Worm (Caenorhabditis elegans) whole organism, L4 larva: ENCODE measurements around the gene ZK1098.2.

ENCODE experiments used
- F44E2.7 ChIP-seq: fragments of 200-800 bp; sonication (Bioruptor generic); IDR thresholded peaks from 2 replicates; pipeline ENCODE4 v2.1.2; 2022; ENCODE audit warnings: missing genetic modification characterization, missing compliant biosample characterization
- R02D3.7 ChIP-seq: fragments of 150-350 bp; sonication (generic microtip); optimal IDR thresholded peaks from 3 replicates; lab custom pipeline; 2014; ENCODE audit warnings: missing biosample characterization, missing genetic modification characterization
- T20F7.1 ChIP-seq: fragments of 200-800 bp; sonication (Bioruptor generic); optimal IDR thresholded peaks from 2 replicates; lab custom pipeline; 2018; ENCODE audit warnings: mild to moderate bottlenecking, missing genetic modification characterization, missing compliant biosample characterization
- Y48G9A.11 ChIP-seq: fragments of 200-800 bp; sonication (Bioruptor generic); IDR thresholded peaks from 2 replicates; pipeline ENCODE4 v1.3.6; 2022; ENCODE audit warnings: missing genetic modification reagents, missing genetic modification characterization, missing compliant biosample characterization
- ZK337.2 ChIP-seq: fragments of 200-800 bp; sonication (Bioruptor generic); IDR thresholded peaks from 2 replicates; pipeline ENCODE4 v1.3.6; 2022; ENCODE audit warnings: missing genetic modification reagents, missing genetic modification characterization, missing compliant biosample characterization
- arid-1 ChIP-seq: fragments of 200-800 bp; sonication (Bioruptor generic); conservative IDR thresholded peaks from 2 replicates; pipeline ENCODE4 v1.3.6; 2022; ENCODE audit warnings: missing genetic modification reagents, missing genetic modification characterization, missing compliant biosample characterization
- attf-4 ChIP-seq: sonication (generic microtip); optimal IDR thresholded peaks from 3 replicates; lab custom pipeline; 2017; ENCODE audit warnings: missing biosample characterization, missing genetic modification characterization
- ceh-20 ChIP-seq: fragments of 200-800 bp; sonication (Bioruptor generic); IDR thresholded peaks from 2 replicates; pipeline ENCODE4 v1.3.6; 2022; ENCODE audit warnings: missing genetic modification reagents, missing genetic modification characterization, missing compliant biosample characterization
- ceh-28 ChIP-seq: fragments of 150-350 bp; optimal IDR thresholded peaks from 2 replicates; lab custom pipeline; 2014; ENCODE audit warnings: missing biosample characterization, missing genetic modification reagents, missing genetic modification characterization
- ceh-62 ChIP-seq: sonication (generic microtip); optimal IDR thresholded peaks from 2 replicates; lab custom pipeline; 2017; ENCODE audit warnings: missing biosample characterization, missing genetic modification characterization
- daf-19 ChIP-seq: fragments of 200-800 bp; sonication (Bioruptor generic); conservative IDR thresholded peaks from 2 replicates; pipeline ENCODE4 v1.3.6; 2022; ENCODE audit warnings: missing genetic modification characterization, missing compliant biosample characterization
- daf-8 ChIP-seq: fragments of 200-800 bp; sonication (Bioruptor generic); IDR thresholded peaks from 2 replicates; pipeline ENCODE4 v1.3.6; 2022; ENCODE audit warnings: missing genetic modification characterization, missing compliant biosample characterization
- dmd-8 ChIP-seq: fragments of 200-800 bp; sonication (Bioruptor generic); IDR thresholded peaks from 2 replicates; pipeline ENCODE4 v1.3.6; 2022; ENCODE audit warnings: missing genetic modification characterization, missing compliant biosample characterization
- duxl-1 ChIP-seq: sonication (generic microtip); optimal IDR thresholded peaks from 2 replicates; lab custom pipeline; 2016; ENCODE audit warnings: mild to moderate bottlenecking, missing genetic modification characterization, moderate library complexity, missing compliant biosample characterization; ENCODE audit not compliant: poor library complexity
- fos-1 ChIP-seq: fragments of 150-350 bp; optimal IDR thresholded peaks from 2 replicates; lab custom pipeline; 2014; ENCODE audit warnings: missing biosample characterization, missing genetic modification characterization
- hlh-11 ChIP-seq: fragments of 200-800 bp; sonication (Bioruptor generic); optimal IDR thresholded peaks from 2 replicates; lab custom pipeline; 2018; ENCODE audit warnings: mild to moderate bottlenecking, missing genetic modification characterization, missing compliant biosample characterization
- jun-1 ChIP-seq: fragments of 150-350 bp; optimal IDR thresholded peaks from 2 replicates; lab custom pipeline; 2014; ENCODE audit warnings: missing biosample characterization, missing genetic modification reagents, missing genetic modification characterization
- lin-13 ChIP-seq: fragments of 150-350 bp; optimal IDR thresholded peaks from 2 replicates; lab custom pipeline; 2014; ENCODE audit warnings: missing biosample characterization, missing genetic modification reagents, missing genetic modification characterization
- lin-15B ChIP-seq: fragments of 150-350 bp; sonication (generic microtip); optimal IDR thresholded peaks from 3 replicates; lab custom pipeline; 2014; ENCODE audit warnings: missing biosample characterization, missing genetic modification characterization
- lin-29 ChIP-seq: fragments of 200-800 bp; sonication (Bioruptor generic); IDR thresholded peaks from 2 replicates; pipeline ENCODE4 v1.3.6; 2022; ENCODE audit warnings: missing genetic modification reagents, missing genetic modification characterization, missing compliant biosample characterization
- lin-38 ChIP-seq: fragments of 200-800 bp; sonication (Bioruptor generic); IDR thresholded peaks from 2 replicates; pipeline ENCODE4 v1.3.6; 2022; ENCODE audit warnings: missing genetic modification reagents, missing genetic modification characterization, missing compliant biosample characterization
- mep-1 ChIP-seq: fragments of 150-350 bp; sonication (generic microtip); optimal IDR thresholded peaks from 3 replicates; lab custom pipeline; 2014; ENCODE audit warnings: missing biosample characterization, missing genetic modification characterization
- mxl-2 ChIP-seq: fragments of 200-800 bp; sonication (Bioruptor generic); conservative IDR thresholded peaks from 2 replicates; pipeline ENCODE4 v1.3.6; 2022; ENCODE audit warnings: missing genetic modification reagents, missing genetic modification characterization, missing compliant biosample characterization
- mxl-3 ChIP-seq: fragments of 200-800 bp; sonication (Bioruptor generic); optimal IDR thresholded peaks from 2 replicates; lab custom pipeline; 2018; ENCODE audit warnings: mild to moderate bottlenecking, missing genetic modification characterization, missing compliant biosample characterization
- nhr-28 ChIP-seq: fragments of 150-350 bp; optimal IDR thresholded peaks from 2 replicates; lab custom pipeline; 2014; ENCODE audit warnings: missing biosample characterization, missing genetic modification characterization
- nhr-6 ChIP-seq: fragments of 150-350 bp; optimal IDR thresholded peaks from 2 replicates; lab custom pipeline; 2014; ENCODE audit warnings: missing biosample characterization, missing genetic modification characterization
- nhr-77 ChIP-seq: fragments of 150-350 bp; optimal IDR thresholded peaks from 2 replicates; lab custom pipeline; 2014; ENCODE audit warnings: missing biosample characterization, missing genetic modification characterization
- rbr-2 ChIP-seq: sonication (generic microtip); optimal IDR thresholded peaks from 2 replicates; lab custom pipeline; 2016; ENCODE audit warnings: missing genotype, missing genetic modification characterization, missing compliant biosample characterization
- sdz-12 ChIP-seq: fragments of 200-800 bp; sonication (Bioruptor generic); optimal IDR thresholded peaks from 2 replicates; lab custom pipeline; 2018; ENCODE audit warnings: mild to moderate bottlenecking, missing genetic modification characterization, missing compliant biosample characterization
- spr-1 ChIP-seq: sonication (generic microtip); optimal IDR thresholded peaks from 2 replicates; lab custom pipeline; 2016; ENCODE audit warnings: mild to moderate bottlenecking, missing genetic modification characterization, missing compliant biosample characterization
- spr-3 ChIP-seq: fragments of 200-800 bp; sonication (Bioruptor generic); optimal IDR thresholded peaks from 2 replicates; lab custom pipeline; 2018; ENCODE audit warnings: mild to moderate bottlenecking, missing genetic modification characterization, missing compliant biosample characterization
- tag-97 ChIP-seq: fragments of 200-800 bp; sonication (Bioruptor generic); IDR thresholded peaks from 2 replicates; pipeline ENCODE4 v1.3.6; 2022; ENCODE audit warnings: missing genetic modification characterization, missing compliant biosample characterization
- vab-7 ChIP-seq: fragments of 200-800 bp; sonication (Bioruptor generic); IDR thresholded peaks from 2 replicates; pipeline ENCODE4 v1.3.6; 2022; ENCODE audit warnings: missing genetic modification reagents, missing genetic modification characterization, missing compliant biosample characterization
- zfp-2 ChIP-seq: sonication (generic microtip); optimal IDR thresholded peaks from 2 replicates; lab custom pipeline; 2016; ENCODE audit warnings: mild to moderate bottlenecking, missing genetic modification characterization, missing compliant biosample characterization
- zfp-3 ChIP-seq: fragments of 200-800 bp; sonication (Bioruptor generic); conservative IDR thresholded peaks from 2 replicates; pipeline ENCODE4 v1.3.6; 2022; ENCODE audit warnings: missing genetic modification reagents, missing genetic modification characterization, missing compliant biosample characterization
- zip-11 ChIP-seq: fragments of 200-800 bp; sonication (Bioruptor generic); IDR thresholded peaks from 2 replicates; pipeline ENCODE4 v1.3.6; 2022; ENCODE audit warnings: missing genetic modification characterization, missing compliant biosample characterization
- zip-2 ChIP-seq: fragments of 150-350 bp; optimal IDR thresholded peaks from 2 replicates; lab custom pipeline; 2014; ENCODE audit warnings: missing biosample characterization, missing genetic modification characterization
- ztf-11 ChIP-seq: fragments of 150-350 bp; optimal IDR thresholded peaks from 2 replicates; lab custom pipeline; 2014; ENCODE audit warnings: missing biosample characterization, missing genetic modification characterization

ZK1098.2 gene

ce11 chrIII:9546016-9546659 lies 17.2 kb downstream of the ZK1098.2 start, which contains the start of gene unc-16 (continued):
- 0 out of 2 replicates have a peak, but pooled peaks have one; percentile 8 for TF ChIP-seq ZK337.2
- TF ChIP-seq vab-7 (GFP tag; lab: Robert Waterston, UW) = peak; percentile 56
- peak; percentile 50; the same call in 1 of the 2 replicates for TF ChIP-seq arid-1 (GFP tag; lab: Robert Waterston, UW)
- no peak for TF ChIP-seq daf-19 (GFP tag; lab: Robert Waterston, UW)
- peak; percentile 59 for TF ChIP-seq lin-13
- no peak for TF ChIP-seq spr-3
- TF ChIP-seq F44E2.7 (GFP tag; lab: Robert Waterston, UW) = no peak
- peak; percentile 87 for TF ChIP-seq spr-1 (tag; lab: Kevin White, UChicago)
- TF ChIP-seq, all 104 proteins: peak for 52

DNA sequence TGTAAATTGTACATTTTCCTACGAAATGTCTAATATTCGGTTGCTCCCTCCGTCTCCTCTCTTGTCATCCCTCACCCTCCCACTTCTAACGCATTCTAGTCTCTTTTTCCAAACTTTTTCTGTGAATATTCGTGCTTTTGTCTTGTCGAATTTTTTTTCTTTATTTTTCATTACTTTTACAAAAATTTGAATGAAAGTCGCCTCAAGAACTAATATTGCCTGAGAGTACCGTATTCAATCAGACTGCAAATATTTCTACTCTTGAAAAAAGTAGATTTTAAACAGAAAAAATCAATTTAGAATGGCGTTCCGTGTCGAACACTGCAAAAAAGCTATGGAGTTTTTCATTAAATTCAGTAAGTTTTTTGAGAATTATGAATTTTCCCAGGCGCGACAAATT lies 27.3 kb downstream of the ZK1098.2 start, which contains the start of gene ZK1098.11:
TSS of gene ZK1098.11 (plus strand) at position 301 of the 400 bp plus-strand sequence.
- TF ChIP-seq lin-29 (GFP tag; lab: Robert Waterston, UW) = no peak
- no peak for TF ChIP-seq duxl-1 (tag; lab: Kevin White, UChicago)
- no peak for TF ChIP-seq Y48G9A.11
- TF ChIP-seq dmd-8 = no peak
- no peak for TF ChIP-seq mxl-3 (GFP tag; lab: Kevin White, UChicago)
- no peak for TF ChIP-seq rbr-2 (tag; lab: Kevin White, UChicago)
- no peak for TF ChIP-seq zip-2 (tag; lab: Kevin White, UChicago)
- TF ChIP-seq nhr-28 (tag; lab: Kevin White, UChicago) = no peak
- no peak for TF ChIP-seq jun-1 (tag; lab: Kevin White, UChicago)
- TF ChIP-seq zip-11 (GFP tag; lab: Robert Waterston, UW) = no peak
- TF ChIP-seq zfp-3 = no peak
- no peak for TF ChIP-seq lin-15B (tag; lab: Kevin White, UChicago)
- TF ChIP-seq mxl-2 = no peak
- no peak for TF ChIP-seq nhr-6 (tag; lab: Kevin White, UChicago)
- no peak for TF ChIP-seq arid-1 (GFP tag; lab: Robert Waterston, UW)
- TF ChIP-seq attf-4 (tag; lab: Kevin White, UChicago) = no peak
- no peak for TF ChIP-seq daf-8 (GFP tag; lab: Robert Waterston, UW)

DNA sequence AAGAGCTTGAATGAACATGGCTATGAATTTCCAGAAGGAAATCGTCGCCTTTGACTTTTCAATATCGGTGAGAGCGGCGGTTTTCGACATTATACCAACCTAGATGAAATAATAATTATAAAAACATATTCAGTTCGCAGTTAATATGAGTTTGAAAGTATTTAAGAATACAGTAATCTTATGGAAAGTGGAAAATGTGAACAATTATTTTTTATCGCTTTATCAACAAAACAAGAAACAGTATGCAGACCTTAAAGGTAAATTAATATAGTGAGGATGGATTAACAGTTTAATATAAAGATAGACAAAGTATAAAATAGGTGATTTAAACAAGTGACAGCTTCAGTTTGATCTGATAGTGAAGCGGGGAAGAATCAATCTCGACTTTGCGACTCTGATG lies 29.5 kb downstream of the ZK1098.2 start, which contains the start of gene C48B4.6:
TSS of gene C48B4.6 (minus strand) at position 101 of the 400 bp plus-strand sequence.
- TF ChIP-seq T20F7.1 (GFP tag; lab: Kevin White, UChicago) (no peak), R02D3.7 (tag; lab: Kevin White, UChicago) (no peak), sdz-12 (no peak), fos-1 (tag; lab: Kevin White, UChicago) (no peak), Y48G9A.11 (no peak), duxl-1 (tag; lab: Kevin White, UChicago) (no peak), ztf-11 (tag; lab: Kevin White, UChicago) (no peak), zfp-2 (no peak), nhr-77 (tag; lab: Kevin White, UChicago) (no peak), hlh-11 (tag; lab: Kevin White, UChicago) (no peak), ceh-62 (tag; lab: Kevin White, UChicago) (no peak), tag-97 (GFP tag; lab: Robert Waterston, UW) (no peak), ceh-20 (no peak)

DNA sequence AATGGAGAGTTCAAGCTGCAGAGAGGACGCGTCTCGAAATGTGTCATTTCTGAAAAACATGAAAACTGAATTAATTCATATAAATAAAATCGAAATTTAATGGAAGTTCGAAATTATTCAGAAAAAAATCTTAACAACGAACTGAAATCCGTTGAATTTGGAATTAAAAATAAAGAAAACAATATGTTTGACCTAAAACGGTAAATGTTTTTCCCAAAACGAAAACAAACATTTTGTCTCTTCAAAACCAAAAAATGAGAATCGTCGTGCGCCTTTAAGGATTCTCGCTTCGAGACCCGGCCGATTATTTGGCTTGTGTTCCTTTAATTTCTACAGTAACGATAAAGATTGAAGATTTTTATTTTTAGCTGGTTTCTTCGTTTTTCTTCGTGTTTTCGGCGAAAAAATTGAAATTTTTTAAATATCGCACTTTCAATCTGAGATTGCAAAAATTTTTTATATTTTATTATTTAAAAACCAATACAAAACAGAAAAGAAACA lies 30.5 kb downstream of the ZK1098.2 start, which contains the start of gene C48B4.7:
TSS of gene C48B4.7 (minus strand) at position 51 of the 501 bp plus-strand sequence.
- TF ChIP-seq ceh-28 (tag; lab: Kevin White, UChicago) (no peak), mep-1 (tag; lab: Kevin White, UChicago) (no peak), lin-38 (GFP tag; lab: Robert Waterston, UW) (0 out of 2 replicates have a peak, but pooled peaks have one; percentile 24)
